Fruit fly (Drosophila melanogaster) whole organism, prepupa: Measurements from ENCODE around the gene CG7903.
A peak's percentile ranks its signal among the peaks of the same experiment; 100 is the strongest.

ENCODE experiments used
- CG10631 ChIP-seq: fragments of 200-800 bp; sonication (Bioruptor generic); optimal IDR thresholded peaks from 2 replicates; lab custom pipeline; 2016; ENCODE audit warnings: missing biosample characterization, missing genetic modification characterization
- CG11294 ChIP-seq: fragments of 200-800 bp; sonication (Bioruptor generic); IDR thresholded peaks from 2 replicates; pipeline ENCODE4 v1.3.6; 2022; ENCODE audit warnings: missing biosample characterization, missing genetic modification characterization
- CG16779 ChIP-seq: fragments of 200-800 bp; sonication (Bioruptor generic); optimal IDR thresholded peaks from 3 replicates; lab custom pipeline; 2017; ENCODE audit warnings: missing biosample characterization, mild to moderate bottlenecking, missing genetic modification characterization
- CG32006 ChIP-seq: fragments of 200-800 bp; sonication (Bioruptor generic); optimal IDR thresholded peaks from 3 replicates; lab custom pipeline; 2017; ENCODE audit warnings: missing biosample characterization, mild to moderate bottlenecking, missing genetic modification characterization
- CG6163 ChIP-seq: fragments of 200-800 bp; sonication (Bioruptor generic); IDR thresholded peaks from 3 replicates; pipeline ENCODE4 v1.3.6; 2022; ENCODE audit warnings: missing biosample characterization, missing genetic modification characterization
- CG6276 ChIP-seq: fragments of 200-800 bp; sonication (Bioruptor generic); optimal IDR thresholded peaks from 2 replicates; lab custom pipeline; 2017; ENCODE audit warnings: missing biosample characterization, mild to moderate bottlenecking, missing genetic modification characterization
- CG6792 ChIP-seq: fragments of 200-800 bp; sonication (Bioruptor generic); optimal IDR thresholded peaks from 3 replicates; lab custom pipeline; 2016; ENCODE audit warnings: missing biosample characterization, missing genetic modification characterization
- CG6854 ChIP-seq: fragments of 200-800 bp; sonication (Bioruptor generic); optimal IDR thresholded peaks from 2 replicates; lab custom pipeline; 2017; ENCODE audit warnings: missing biosample characterization, mild to moderate bottlenecking, missing genetic modification characterization
- CG8119 ChIP-seq: fragments of 200-800 bp; sonication (Bioruptor generic); IDR thresholded peaks from 3 replicates; pipeline ENCODE4 v1.3.6; 2022; ENCODE audit warnings: missing biosample characterization, missing genetic modification characterization
- Hr39 ChIP-seq: fragments of 200-800 bp; sonication (Bioruptor generic); optimal IDR thresholded peaks from 2 replicates; lab custom pipeline; 2016; ENCODE audit warnings: missing biosample characterization, missing genetic modification characterization
- Sox102F ChIP-seq: fragments of 200-800 bp; sonication (Bioruptor generic); optimal IDR thresholded peaks from 2 replicates; lab custom pipeline; 2016; ENCODE audit warnings: missing biosample characterization, mild to moderate bottlenecking, missing genetic modification characterization
- eg ChIP-seq: fragments of 200-800 bp; sonication (Bioruptor generic); IDR thresholded peaks from 3 replicates; pipeline ENCODE4 v1.3.6; 2022; ENCODE audit warnings: missing biosample characterization, missing genetic modification characterization
- fd85E ChIP-seq: fragments of 200-800 bp; sonication (Bioruptor generic); optimal IDR thresholded peaks from 3 replicates; lab custom pipeline; 2016; ENCODE audit warnings: missing biosample characterization, missing genetic modification characterization

dm6 chr3R:30014977-30015514 is 20.0 kb upstream of the CG7903 start, which contains the start of gene CG7920:
- TF ChIP-seq CG32006 (peak; percentile 12), CG11294 (GFP tag; lab: Robert Waterston, UW) (no peak), CG8119 (peak; percentile 60; the same call in 2 of the 3 replicates), CG6854 (GFP tag; lab: Kevin White, UChicago) (peak; percentile 73), CG6163 (GFP tag; lab: Robert Waterston, UW) (peak; percentile 61; the same call in 2 of the 3 replicates), CG10631 (GFP tag; lab: Kevin White, UChicago) (no peak), eg (GFP tag; lab: Robert Waterston, UW) (peak; percentile 60; the same call in 2 of the 3 replicates), CG6276 (GFP tag; lab: Kevin White, UChicago) (peak; percentile 44), CG6792 (GFP tag; lab: Kevin White, UChicago) (peak; percentile 16), CG16779 (tag; lab: Kevin White, UChicago) (peak; percentile 52), fd85E (GFP tag; lab: Kevin White, UChicago) (no peak), Sox102F (peak; percentile 25), Hr39 (no peak)
